Fruit fly (Drosophila melanogaster): ENCODE measurements around the gene InR.

The InR gene

DNA sequence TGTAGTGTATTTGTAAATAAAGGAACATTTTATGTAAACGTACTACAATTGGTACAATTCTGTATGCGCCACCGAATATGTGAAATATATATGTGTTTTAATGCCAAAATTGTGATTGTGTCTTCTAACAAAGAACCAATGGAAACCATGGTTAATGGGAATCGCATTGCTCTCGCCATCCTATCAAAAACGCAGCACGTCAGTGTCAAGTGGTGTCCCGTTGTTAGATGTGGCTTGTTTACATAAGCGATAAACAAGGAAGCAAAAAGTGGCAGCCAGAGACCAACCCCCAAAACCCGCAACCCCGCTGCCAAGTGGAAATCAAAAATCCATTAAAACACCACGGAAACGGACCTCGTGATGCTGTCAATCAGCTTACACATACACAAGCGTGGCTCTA is 90.6 kb downstream of the InR start:
- TF ChIP-seq usp (GFP tag; optimal IDR thresholded peaks at IDR 0.05) (no peak), CG8478 (optimal IDR thresholded peaks at IDR 0.05) (no peak), psq (optimal IDR thresholded peaks at IDR 0.05) (no peak), Dll (optimal IDR thresholded peaks at IDR 0.05) (no peak), EcR (GFP tag; optimal IDR thresholded peaks at IDR 0.05) (no peak), pan (optimal IDR thresholded peaks at IDR 0.05) (no peak)

DNA sequence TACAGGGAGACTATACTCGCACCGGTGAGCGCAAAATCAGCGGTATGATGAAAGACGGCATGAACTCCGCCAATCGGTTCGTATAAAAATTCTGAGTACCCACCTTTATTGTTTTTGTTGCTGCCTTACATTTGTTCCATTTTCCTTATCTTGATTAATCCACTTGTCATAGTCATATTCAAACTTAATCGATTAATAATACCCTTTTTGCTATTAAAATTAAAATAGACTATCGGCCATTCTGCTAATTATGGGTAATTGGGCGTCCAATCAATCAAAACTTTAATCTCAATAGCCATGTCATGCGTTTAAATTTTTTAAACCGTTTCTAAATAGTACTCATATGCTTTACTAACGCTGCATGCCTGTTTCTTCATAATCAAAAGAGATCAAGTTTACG is 94.5 kb downstream of the InR start:
- TF ChIP-seq Dll (optimal IDR thresholded peaks at IDR 0.05) (no peak), psq (optimal IDR thresholded peaks at IDR 0.05) (no peak), EcR (GFP tag; optimal IDR thresholded peaks at IDR 0.05) (no peak), usp (GFP tag; optimal IDR thresholded peaks at IDR 0.05) (no peak), CG8478 (optimal IDR thresholded peaks at IDR 0.05) (no peak), pan (optimal IDR thresholded peaks at IDR 0.05) (no peak)

DNA sequence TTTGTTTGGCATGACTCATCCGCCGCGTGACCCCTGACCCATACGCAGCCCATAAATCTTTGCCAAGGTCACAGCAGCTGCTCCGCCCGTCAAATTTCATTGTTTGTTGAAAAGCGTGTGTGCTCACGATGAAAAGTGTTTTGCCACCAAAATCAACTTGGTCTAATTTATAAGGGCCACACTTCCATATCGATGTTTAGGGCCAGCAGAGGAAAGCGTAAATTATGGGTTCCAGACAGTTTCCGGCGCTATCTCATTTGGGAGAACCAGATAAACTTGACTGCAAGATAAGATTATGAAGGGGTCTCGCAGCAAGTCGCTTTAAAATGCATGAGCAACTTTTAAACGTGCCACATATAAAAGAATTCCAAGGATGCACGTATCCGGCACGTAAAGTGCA is 97.3 kb downstream of the InR start:
- no peak for TF ChIP-seq psq (optimal IDR thresholded peaks at IDR 0.05)
- TF ChIP-seq pan (optimal IDR thresholded peaks at IDR 0.05), result no peak

DNA sequence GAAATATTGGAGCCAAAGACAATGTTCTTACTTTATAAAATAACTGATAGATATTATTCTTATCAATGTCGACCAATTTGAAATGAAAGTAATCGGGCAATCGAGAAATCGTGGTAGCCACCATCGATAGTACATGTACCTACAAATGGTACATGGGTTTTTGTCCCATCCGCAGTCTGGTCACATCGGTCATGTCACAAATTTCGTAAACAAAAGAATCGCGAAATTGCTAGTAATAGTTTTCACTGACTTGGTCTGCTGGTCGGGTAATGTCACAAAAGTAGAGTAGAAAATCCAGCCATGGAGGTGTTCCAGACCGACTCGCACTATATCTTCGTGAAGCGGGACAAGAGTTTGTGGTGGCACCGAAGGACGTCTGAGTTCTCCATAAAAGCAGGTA is 98.4 kb downstream of the InR start, which contains the start of gene sp3:
Gene sp3, plus strand, starts transcription at position 173 of the 400 bp plus-strand sequence.
- TF ChIP-seq pan (optimal IDR thresholded peaks at IDR 0.05), result no peak
- TF ChIP-seq usp (GFP tag; optimal IDR thresholded peaks at IDR 0.05), result no peak
- no peak for TF ChIP-seq EcR (GFP tag; optimal IDR thresholded peaks at IDR 0.05)
- TF ChIP-seq CG8478 (optimal IDR thresholded peaks at IDR 0.05), result no peak
- TF ChIP-seq Dll (optimal IDR thresholded peaks at IDR 0.05), result no peak
- TF ChIP-seq psq (optimal IDR thresholded peaks at IDR 0.05), result no peak

All from whole organism.